Worm (Caenorhabditis elegans): ENCODE measurements around the gene F41C3.11.

Gene F41C3.11

DNA sequence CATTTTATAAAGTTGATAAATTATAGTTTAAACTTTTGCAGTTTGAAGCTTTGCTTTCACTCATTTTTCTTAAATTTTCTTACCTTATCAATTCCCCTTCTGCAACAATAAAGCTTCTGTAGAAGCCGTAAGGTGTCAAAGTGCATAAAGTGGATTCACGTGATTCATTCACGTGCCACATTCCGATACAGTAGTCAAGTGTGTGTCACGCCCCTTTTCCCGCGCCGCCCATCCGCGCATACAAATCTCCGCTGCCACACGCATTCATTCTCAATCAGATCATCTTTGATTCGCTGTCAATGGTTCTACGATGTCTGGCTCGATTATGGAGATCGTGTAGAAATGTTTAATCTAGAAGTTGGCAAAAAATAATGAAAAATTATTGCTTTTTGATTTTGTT, 13.3 kb upstream of the F41C3.11 start:
- TF ChIP-seq mdl-1 (tag; optimal IDR thresholded peaks at IDR 0.05) (peak in 1 of 2 experiments; percentile 39), hlh-11 (tag; optimal IDR thresholded peaks at IDR 0.05) (peak; percentile 5), Y75B8A.6 (GFP tag; IDR thresholded peaks at IDR 0.05) (no peak), dpl-1 (GFP tag; optimal IDR thresholded peaks at IDR 0.05) (no peak), lsy-2 (tag; optimal IDR thresholded peaks at IDR 0.05) (peak in 1 of 2 experiments; percentile 51), mdt-29 (GFP tag; IDR thresholded peaks at IDR 0.05) (peak; percentile 16; the same call in 1 of the 2 replicates), ceh-62 (tag; optimal IDR thresholded peaks at IDR 0.05) (no peak), zip-11 (GFP tag; IDR thresholded peaks at IDR 0.05) (no peak), ceh-44 (GFP tag; IDR thresholded peaks at IDR 0.05) (no peak), hlh-30 (tag; optimal IDR thresholded peaks at IDR 0.05; ENCODE audit: insufficient read depth) (peak; percentile 69), nhr-48 (tag; optimal IDR thresholded peaks at IDR 0.05) (peak; percentile 62), Y105C5A.15 (GFP tag; IDR thresholded peaks at IDR 0.05) (no peak)

DNA sequence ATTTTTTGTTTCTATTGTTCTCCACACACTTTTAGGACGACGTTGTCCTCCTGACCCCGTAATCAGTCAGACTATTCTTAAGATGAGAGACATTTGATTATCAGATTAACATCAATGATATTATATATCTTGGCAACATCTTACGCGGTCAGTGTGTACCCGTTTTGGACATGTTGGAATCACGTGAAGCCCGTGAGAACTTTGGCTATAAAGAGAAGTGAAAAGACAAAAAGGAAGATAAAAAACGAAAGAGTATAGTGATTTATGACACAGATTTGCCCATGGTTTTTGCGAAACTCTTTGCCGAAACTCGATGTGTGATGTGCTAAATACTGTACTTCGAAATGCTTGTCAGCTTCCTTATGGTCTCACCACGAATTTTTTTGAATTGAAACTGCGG, 11.5 kb upstream of the F41C3.11 start:
- TF ChIP-seq mxl-2 (GFP tag; conservative IDR thresholded peaks at IDR 0.05), result peak; percentile 78
- TF ChIP-seq tag-97 (GFP tag; IDR thresholded peaks at IDR 0.05), result no peak
- TF ChIP-seq F49E8.2 (tag; optimal IDR thresholded peaks at IDR 0.05; ENCODE audit: borderline replicate concordance), result no peak
- no peak for TF ChIP-seq ceh-32 (tag; optimal IDR thresholded peaks at IDR 0.05; ENCODE audit: poor library complexity)
- no peak for TF ChIP-seq nhr-25 (tag; optimal IDR thresholded peaks at IDR 0.05; ENCODE audit: borderline replicate concordance, insufficient read depth)
- TF ChIP-seq nhr-11 (tag; optimal IDR thresholded peaks at IDR 0.05), result peak; percentile 98
- TF ChIP-seq zip-2 (tag; optimal IDR thresholded peaks at IDR 0.05), result no peak
- TF ChIP-seq mep-1 (tag; optimal IDR thresholded peaks at IDR 0.05), result peak; percentile 50
- no peak for TF ChIP-seq ztf-7 (tag; optimal IDR thresholded peaks at IDR 0.05)
- TF ChIP-seq ceh-20 (GFP tag; IDR thresholded peaks at IDR 0.05), result peak; percentile 59; the same call in 1 of the 2 replicates
- no peak for TF ChIP-seq daf-8 (GFP tag; IDR thresholded peaks at IDR 0.05)
- no peak for TF ChIP-seq skn-1 (tag; optimal IDR thresholded peaks at IDR 0.05)
- TF ChIP-seq nhr-6 (tag; optimal IDR thresholded peaks at IDR 0.05), result no peak
- TF ChIP-seq F44E2.7 (GFP tag; IDR thresholded peaks at IDR 0.05), result no peak
- TF ChIP-seq hmg-1.1 (GFP tag; IDR thresholded peaks at IDR 0.05), result no peak
- no peak for TF ChIP-seq php-3 (GFP tag; IDR thresholded peaks at IDR 0.05)
- TF ChIP-seq F26F4.8 (GFP tag; conservative IDR thresholded peaks at IDR 0.05), result no peak
- peak; percentile 72 for TF ChIP-seq mxl-3 (GFP tag; optimal IDR thresholded peaks at IDR 0.05)
- no peak for TF ChIP-seq daf-19 (GFP tag; conservative IDR thresholded peaks at IDR 0.05)
- peak; percentile 77 for TF ChIP-seq nhr-28 (tag; optimal IDR thresholded peaks at IDR 0.05)
- no peak for TF ChIP-seq Y48G9A.11 (GFP tag; IDR thresholded peaks at IDR 0.05)
- TF ChIP-seq lin-1 (GFP tag; IDR thresholded peaks at IDR 0.05), result no peak
- TF ChIP-seq rbr-2 (tag; optimal IDR thresholded peaks at IDR 0.05), result no peak
- TF ChIP-seq dmd-6 (GFP tag; IDR thresholded peaks at IDR 0.05), result peak; percentile 30; the same call in 1 of the 2 replicates
- peak; percentile 59 for TF ChIP-seq nhr-10 (tag; optimal IDR thresholded peaks at IDR 0.05)
- peak in 1 of 2 experiments; percentile 71 for TF ChIP-seq mdl-1 (tag; optimal IDR thresholded peaks at IDR 0.05)
- peak; percentile 84 for TF ChIP-seq aha-1 (tag)
- no peak for TF ChIP-seq T20F7.1 (GFP tag; optimal IDR thresholded peaks at IDR 0.05)
- TF ChIP-seq cey-2 (tag; optimal IDR thresholded peaks at IDR 0.05; ENCODE audit: borderline replicate concordance, insufficient read depth), result no peak
- peak; percentile 33 for TF ChIP-seq dpl-1 (GFP tag; optimal IDR thresholded peaks at IDR 0.05)
- no peak for TF ChIP-seq unc-62 (GFP tag; optimal IDR thresholded peaks at IDR 0.05 in 1 of 2)
- no peak for TF ChIP-seq unc-62 (tag; optimal IDR thresholded peaks at IDR 0.05)
- no peak for TF ChIP-seq fos-1 (tag; optimal IDR thresholded peaks at IDR 0.05)
- no peak for TF ChIP-seq Y5F2A.4 (GFP tag; optimal IDR thresholded peaks at IDR 0.05)
- TF ChIP-seq lim-7 (GFP tag; IDR thresholded peaks at IDR 0.05), result no peak
- no peak for TF ChIP-seq ama-1 (optimal IDR thresholded peaks at IDR 0.05)
- no peak for TF ChIP-seq nhr-42 (GFP tag; IDR thresholded peaks at IDR 0.05)
- TF ChIP-seq egl-27 (tag; optimal IDR thresholded peaks at IDR 0.05), result no peak
- TF ChIP-seq gei-8 (GFP tag; optimal IDR thresholded peaks at IDR 0.05), result no peak
- no peak for TF ChIP-seq F37D6.2 (tag; optimal IDR thresholded peaks at IDR 0.05)
- TF ChIP-seq spr-3 (GFP tag; optimal IDR thresholded peaks at IDR 0.05), result no peak
